Worm (Caenorhabditis elegans) whole organism, L1 larva: Measurements from ENCODE around the gene F18C5.5.

ENCODE experiments used
- C34B4.2 ChIP-seq: sonication (generic microtip); optimal IDR thresholded peaks from 2 replicates; lab custom pipeline; 2017; ENCODE audit warnings: mild to moderate bottlenecking, missing genetic modification characterization, missing compliant biosample characterization
- alr-1 ChIP-seq: fragments of 200-800 bp; sonication (Bioruptor generic); optimal IDR thresholded peaks from 2 replicates; lab custom pipeline; 2018; ENCODE audit warnings: borderline replicate concordance, mild to moderate bottlenecking, missing genetic modification characterization, missing compliant biosample characterization
- aly-2 ChIP-seq: fragments of 150-350 bp; optimal IDR thresholded peaks from 2 replicates; lab custom pipeline; 2014; ENCODE audit warnings: missing biosample characterization, missing genetic modification characterization
- ama-1 ChIP-seq: fragments of 150-350 bp; optimal IDR thresholded peaks from 2 replicates; lab custom pipeline; 2014
- blmp-1 ChIP-seq: fragments of 150-350 bp; optimal IDR thresholded peaks from 2 replicates; lab custom pipeline; 2014; ENCODE audit warnings: missing biosample characterization, missing genetic modification characterization
- ceh-82 ChIP-seq, 3 experiments: fragments of 150-350 bp in 1 of 3; sonication (generic microtip) in 2 of 3; optimal IDR thresholded peaks; 2 replicates each; lab custom pipeline; 2014 to 2017; ENCODE audit warnings: missing biosample characterization in 3 of 3, missing genetic modification characterization in 3 of 3
- ceh-90 ChIP-seq: sonication (generic microtip); optimal IDR thresholded peaks from 2 replicates; lab custom pipeline; 2016; ENCODE audit warnings: missing genetic modification characterization, missing compliant biosample characterization
- dpl-1 ChIP-seq, 3 experiments: fragments of 150-350 bp in 2 of 3; sonication (generic microtip) in 1 of 3; optimal IDR thresholded peaks; 2 replicates each; lab custom pipeline; 2014 to 2017; ENCODE audit warnings: missing biosample characterization in 3 of 3, missing genetic modification characterization in 3 of 3, missing genetic modification reagents in 3 of 3
- efl-1 ChIP-seq, 4 experiments: fragments of 150-350 bp; optimal IDR thresholded peaks in 3 of 4; peaks in 1 of 4; 1 replicate in 1 of 4; 2 replicates in 3 of 4; lab custom pipeline; 2014; ENCODE audit warnings: missing biosample characterization in 2 of 4, missing genetic modification characterization in 2 of 4, missing genetic modification reagents in 2 of 4
- efl-3 ChIP-seq: fragments of 200-800 bp; sonication (Bioruptor generic); optimal IDR thresholded peaks from 2 replicates; lab custom pipeline; 2018; ENCODE audit warnings: mild to moderate bottlenecking, missing genetic modification characterization, missing compliant biosample characterization
- egl-13 ChIP-seq: sonication (generic microtip); optimal IDR thresholded peaks from 2 replicates; lab custom pipeline; 2016; ENCODE audit warnings: missing genotype, missing genetic modification reagents, missing genetic modification characterization, missing compliant biosample characterization
- egl-27 ChIP-seq, 2 experiments: fragments of 150-350 bp in 1 of 2; sonication (generic microtip); optimal IDR thresholded peaks; 3 replicates each; lab custom pipeline; 2017 to 2018; ENCODE audit warnings: missing biosample characterization in 2 of 2, missing genetic modification characterization in 2 of 2, missing genetic modification reagents in 2 of 2
- elt-2 ChIP-seq: sonication (generic microtip); optimal IDR thresholded peaks from 2 replicates; lab custom pipeline; 2016; ENCODE audit warnings: missing genetic modification characterization, mild to moderate bottlenecking, inconsistent platforms, missing compliant biosample characterization, missing genetic modification reagents
- elt-3 ChIP-seq, 6 experiments: fragments of 150-350 bp in 1 of 6; sonication (generic microtip); optimal IDR thresholded peaks; 2 replicates each; lab custom pipeline; 2017 to 2018; ENCODE audit warnings: missing biosample characterization in 6 of 6, missing genetic modification characterization in 6 of 6, inconsistent platforms in 1 of 6
- fkh-10 ChIP-seq: sonication (generic microtip); optimal IDR thresholded peaks from 2 replicates; lab custom pipeline; 2017; ENCODE audit warnings: missing biosample characterization, missing genetic modification reagents, missing genetic modification characterization
- fkh-4 ChIP-seq: sonication (generic microtip); optimal IDR thresholded peaks from 2 replicates; lab custom pipeline; 2016; ENCODE audit warnings: missing compliant biosample characterization, missing genetic modification characterization, borderline replicate concordance
- fos-1 ChIP-seq: fragments of 150-350 bp; optimal IDR thresholded peaks from 2 replicates; lab custom pipeline; 2014; ENCODE audit warnings: missing biosample characterization, missing genetic modification characterization
- grh-1 ChIP-seq: fragments of 200-800 bp; sonication (Bioruptor generic); IDR thresholded peaks from 2 replicates; pipeline ENCODE4 v1.3.6; 2022; ENCODE audit warnings: missing genetic modification reagents, missing genetic modification characterization, missing compliant biosample characterization
- hlh-17 ChIP-seq: fragments of 200-800 bp; sonication (Bioruptor generic); optimal IDR thresholded peaks from 2 replicates; lab custom pipeline; 2018; ENCODE audit warnings: missing genetic modification characterization, mild to moderate bottlenecking, missing compliant biosample characterization, moderate library complexity, borderline replicate concordance
- hlh-4 ChIP-seq: sonication (generic microtip); optimal IDR thresholded peaks from 2 replicates; lab custom pipeline; 2016; ENCODE audit warnings: mild to moderate bottlenecking, missing genetic modification characterization, missing compliant biosample characterization
- hpl-2 ChIP-seq: fragments of 150-350 bp; optimal IDR thresholded peaks from 2 replicates; lab custom pipeline; 2014; ENCODE audit warnings: missing biosample characterization, missing genetic modification reagents, missing genetic modification characterization
- irx-1 ChIP-seq: sonication (generic microtip); optimal IDR thresholded peaks from 2 replicates; lab custom pipeline; 2016; ENCODE audit warnings: missing genetic modification characterization, missing compliant biosample characterization
- isw-1 ChIP-seq: fragments of 200-800 bp; sonication (Bioruptor generic); IDR thresholded peaks from 2 replicates; pipeline ENCODE4 v1.3.6; 2022; ENCODE audit warnings: missing genetic modification characterization, missing compliant biosample characterization
- jun-1 ChIP-seq: fragments of 150-350 bp; optimal IDR thresholded peaks from 2 replicates; lab custom pipeline; 2014; ENCODE audit warnings: missing biosample characterization, missing genetic modification reagents, missing genetic modification characterization
- lin-13 ChIP-seq: fragments of 150-350 bp; optimal IDR thresholded peaks from 2 replicates; lab custom pipeline; 2014; ENCODE audit warnings: missing biosample characterization, missing genetic modification reagents, missing genetic modification characterization
- mab-9 ChIP-seq: fragments of 200-800 bp; sonication (Bioruptor generic); IDR thresholded peaks from 2 replicates; pipeline ENCODE4 v1.3.6; 2022; ENCODE audit warnings: missing genetic modification reagents, missing genetic modification characterization, missing compliant biosample characterization
- mdl-1 ChIP-seq, 2 experiments: fragments of 150-350 bp; optimal IDR thresholded peaks; 2 replicates each; lab custom pipeline; 2014 to 2017; ENCODE audit warnings: missing biosample characterization in 2 of 2, missing genetic modification characterization in 2 of 2, inconsistent platforms in 1 of 2
- mef-2 ChIP-seq: fragments of 150-350 bp; optimal IDR thresholded peaks from 2 replicates; lab custom pipeline; 2014; ENCODE audit warnings: missing biosample characterization, missing genetic modification characterization
- nhr-12 ChIP-seq: sonication (generic microtip); optimal IDR thresholded peaks from 2 replicates; lab custom pipeline; 2017; ENCODE audit warnings: missing biosample characterization, missing genetic modification characterization
- nhr-19 ChIP-seq: fragments of 200-800 bp; sonication (Bioruptor generic); conservative IDR thresholded peaks from 2 replicates; pipeline ENCODE4 v1.3.6; 2022; ENCODE audit warnings: missing genetic modification characterization, missing compliant biosample characterization
- nhr-20 ChIP-seq: sonication (generic microtip); optimal IDR thresholded peaks from 2 replicates; lab custom pipeline; 2016; ENCODE audit warnings: mild to moderate bottlenecking, missing genetic modification characterization, missing compliant biosample characterization
- nhr-47 ChIP-seq: sonication (generic microtip); optimal IDR thresholded peaks from 2 replicates; lab custom pipeline; 2016; ENCODE audit warnings: mild to moderate bottlenecking, missing genetic modification characterization, moderate library complexity, missing compliant biosample characterization
- nhr-71 ChIP-seq: sonication (generic microtip); optimal IDR thresholded peaks from 2 replicates; lab custom pipeline; 2016; ENCODE audit warnings: mild to moderate bottlenecking, missing genetic modification characterization, moderate library complexity, missing compliant biosample characterization
- nhr-76 ChIP-seq: sonication (generic microtip); optimal IDR thresholded peaks from 2 replicates; lab custom pipeline; 2017; ENCODE audit warnings: missing biosample characterization, missing genetic modification characterization
- nhr-85 ChIP-seq: sonication (generic microtip); peaks from one replicate; lab custom pipeline; 2016; ENCODE audit warnings: missing genetic modification characterization, inconsistent platforms, missing compliant biosample characterization
- nhr-90 ChIP-seq: sonication (generic microtip); optimal IDR thresholded peaks from 2 replicates; lab custom pipeline; 2016; ENCODE audit warnings: mild to moderate bottlenecking, missing genetic modification characterization, missing compliant biosample characterization; ENCODE audit not compliant: poor library complexity
- pag-3 ChIP-seq: sonication (generic microtip); optimal IDR thresholded peaks from 2 replicates; lab custom pipeline; 2017; ENCODE audit warnings: missing genetic modification characterization, mild to moderate bottlenecking, missing compliant biosample characterization, antibody characterized with exemption, borderline replicate concordance; ENCODE audit not compliant: insufficient read depth
- rnt-1 ChIP-seq: sonication (generic microtip); optimal IDR thresholded peaks from 2 replicates; lab custom pipeline; 2016; ENCODE audit warnings: mild to moderate bottlenecking, missing genetic modification characterization, moderate library complexity, missing compliant biosample characterization
- skn-1 ChIP-seq: fragments of 150-350 bp; optimal IDR thresholded peaks from 2 replicates; lab custom pipeline; 2014; ENCODE audit warnings: missing biosample characterization, missing genetic modification characterization
- sox-4 ChIP-seq: sonication (generic microtip); optimal IDR thresholded peaks from 2 replicates; lab custom pipeline; 2016; ENCODE audit warnings: missing genetic modification characterization, missing compliant biosample characterization
- sptf-1 ChIP-seq: fragments of 150-350 bp; optimal IDR thresholded peaks from 2 replicates; lab custom pipeline; 2014; ENCODE audit warnings: missing biosample characterization, missing genetic modification characterization
- sup-37 ChIP-seq: fragments of 200-800 bp; sonication (Bioruptor generic); optimal IDR thresholded peaks from 2 replicates; lab custom pipeline; 2018; ENCODE audit warnings: mild to moderate bottlenecking, missing genetic modification characterization, missing compliant biosample characterization
- swsn-7 ChIP-seq: sonication (generic microtip); optimal IDR thresholded peaks from 2 replicates; lab custom pipeline; 2016; ENCODE audit warnings: missing genetic modification characterization, missing compliant biosample characterization
- tlp-1 ChIP-seq: fragments of 150-350 bp; optimal IDR thresholded peaks from 2 replicates; lab custom pipeline; 2014; ENCODE audit warnings: missing biosample characterization, missing genetic modification characterization
- unc-130 ChIP-seq: fragments of 150-350 bp; optimal IDR thresholded peaks from 2 replicates; lab custom pipeline; 2017; ENCODE audit warnings: missing biosample characterization, missing genetic modification characterization, inconsistent platforms
- unc-98 ChIP-seq: fragments of 200-800 bp; sonication (Bioruptor generic); IDR thresholded peaks from 2 replicates; pipeline ENCODE4 v1.3.6; 2022; ENCODE audit warnings: missing genetic modification characterization, missing compliant biosample characterization
- vab-15 ChIP-seq: sonication (generic microtip); optimal IDR thresholded peaks from 2 replicates; lab custom pipeline; 2017; ENCODE audit warnings: missing genotype, mild to moderate bottlenecking, missing genetic modification characterization, missing compliant biosample characterization
- xbp-1 ChIP-seq: sonication (generic microtip); optimal IDR thresholded peaks from 2 replicates; lab custom pipeline; 2016; ENCODE audit warnings: missing genetic modification characterization, missing compliant biosample characterization
- zag-1 ChIP-seq: fragments of 150-350 bp; optimal IDR thresholded peaks from 2 replicates; lab custom pipeline; 2014; ENCODE audit warnings: missing biosample characterization, missing genetic modification characterization
- ztf-4 ChIP-seq: fragments of 150-350 bp; optimal IDR thresholded peaks from 2 replicates; lab custom pipeline; 2014; ENCODE audit warnings: missing biosample characterization, missing genetic modification characterization

The F18C5.5 gene

DNA sequence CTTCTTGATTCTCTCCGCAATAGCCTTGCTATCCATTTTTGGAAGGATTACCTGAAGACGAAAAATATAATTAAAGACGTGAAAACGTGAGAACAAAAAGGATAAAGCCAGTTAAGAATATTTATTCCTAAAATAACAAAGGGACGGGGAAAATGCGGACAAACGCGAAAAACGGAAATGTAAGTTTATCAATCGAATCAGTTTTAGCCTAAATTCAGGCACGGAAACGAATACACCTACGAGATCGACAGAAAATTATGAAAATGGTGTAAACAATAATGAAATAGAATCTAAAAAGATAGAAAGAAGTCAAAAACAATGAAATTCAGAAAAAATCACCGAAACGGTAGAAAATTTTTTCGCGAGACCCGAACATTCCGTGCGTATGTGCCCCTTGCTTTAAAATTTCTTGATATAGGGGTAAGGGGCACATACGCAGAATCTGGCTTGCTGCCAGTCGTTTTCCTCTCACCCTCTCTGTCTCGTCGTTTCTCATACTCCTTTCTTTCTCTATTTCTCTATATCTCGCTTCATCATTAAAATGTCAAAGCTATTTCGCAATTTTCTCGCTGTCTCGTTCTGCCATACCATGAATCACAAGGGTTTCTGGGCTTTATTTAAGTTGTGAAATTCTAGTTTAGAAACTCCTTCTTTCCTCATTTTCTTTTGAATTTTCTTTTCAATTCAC, 22.2 kb upstream of the F18C5.5 start, which contains the start of gene icd-1:
Gene icd-1, minus strand, starts transcription at position 51 of the 688 bp plus-strand sequence.
- TF ChIP-seq aly-2 (tag; lab: Kevin White, UChicago) = peak; percentile 91
- TF ChIP-seq fos-1 (tag; lab: Kevin White, UChicago) = peak; percentile 95
- TF ChIP-seq mab-9 (GFP tag; lab: Robert Waterston, UW) = peak; percentile 65
- TF ChIP-seq nhr-76 (tag; lab: Kevin White, UChicago) = no peak
- peak; percentile 86 for TF ChIP-seq fkh-10 (GFP tag; lab: Kevin White, UChicago)
- TF ChIP-seq ztf-4 = peak; percentile 97
- no peak for TF ChIP-seq tlp-1
- TF ChIP-seq pag-3 (tag; lab: Kevin White, UChicago) = no peak
- TF ChIP-seq elt-3 (tag; optimal IDR thresholded peaks at IDR 0.05; lab: Kevin White, UChicago) = peak in 5 of 6 experiments; percentile 50 to 93 (median 68)
- peak; percentile 28 for TF ChIP-seq ceh-90 (tag; lab: Kevin White, UChicago)
- peak; percentile 99 for TF ChIP-seq nhr-71 (tag; lab: Kevin White, UChicago)
- no peak for TF ChIP-seq alr-1 (tag; lab: Kevin White, UChicago)
- TF ChIP-seq lin-13 (GFP tag; lab: Kevin White, UChicago) = peak; percentile 84
- TF ChIP-seq zag-1 (tag; lab: Kevin White, UChicago) = peak; percentile 73
- peak; percentile 74 for TF ChIP-seq unc-130 (tag; lab: Kevin White, UChicago)
- TF ChIP-seq nhr-47 = peak; percentile 97
- TF ChIP-seq C34B4.2 = no peak
- peak; percentile 95 for TF ChIP-seq grh-1 (GFP tag; lab: Robert Waterston, UW)
- peak; percentile 91 to 95 (median 93) for TF ChIP-seq ceh-82 (tag; optimal IDR thresholded peaks at IDR 0.05; lab: Kevin White, UChicago)
- no peak for TF ChIP-seq hlh-17
- TF ChIP-seq efl-3 (GFP tag; lab: Kevin White, UChicago) = no peak
- peak; percentile 94 for TF ChIP-seq xbp-1 (tag; lab: Kevin White, UChicago)
- TF ChIP-seq unc-98 (GFP tag; lab: Robert Waterston, UW) = peak; percentile 82
- peak; percentile 86 for TF ChIP-seq egl-13 (tag; lab: Kevin White, UChicago)
- peak; percentile 84 for TF ChIP-seq elt-2 (tag; lab: Kevin White, UChicago)
- peak; percentile 66 for TF ChIP-seq fkh-4
- peak; percentile 92 for TF ChIP-seq rnt-1 (tag; lab: Kevin White, UChicago)
- TF ChIP-seq isw-1 (GFP tag; lab: Robert Waterston, UW) = peak; percentile 96
- TF ChIP-seq sup-37 (GFP tag; lab: Kevin White, UChicago) = peak; percentile 75
- peak in 1 of 2 experiments; percentile 82 for TF ChIP-seq egl-27 (tag; optimal IDR thresholded peaks at IDR 0.05; lab: Kevin White, UChicago)
- TF ChIP-seq irx-1 (tag; lab: Kevin White, UChicago) = peak; percentile 88
- peak; percentile 67 for TF ChIP-seq mef-2 (tag; lab: Kevin White, UChicago)
- no peak for TF ChIP-seq nhr-12 (tag; lab: Kevin White, UChicago)
- TF ChIP-seq skn-1 (tag; lab: Kevin White, UChicago) = peak; percentile 80
- peak; percentile 91 for TF ChIP-seq hpl-2
- TF ChIP-seq ama-1 (lab: Kevin White, UChicago) = peak; percentile 43
- TF ChIP-seq vab-15 (tag; lab: Kevin White, UChicago) = no peak
- TF ChIP-seq efl-1 (optimal IDR thresholded peaks at IDR 0.05; lab: Kevin White, UChicago) = peak; percentile 93 to 96
- TF ChIP-seq efl-1 (GFP tag; optimal IDR thresholded peaks at IDR 0.05 in 1 of 2; lab: Kevin White, UChicago) = peak; percentile 73 to 98
- peak; percentile 94 for TF ChIP-seq nhr-90 (tag; lab: Kevin White, UChicago)
- peak; percentile 96 for TF ChIP-seq nhr-19 (GFP tag; lab: Robert Waterston, UW)
- TF ChIP-seq nhr-20 = peak; percentile 98
- peak; percentile 44 for TF ChIP-seq sox-4 (tag; lab: Kevin White, UChicago)
- peak; percentile 45 to 89 for TF ChIP-seq mdl-1 (tag; optimal IDR thresholded peaks at IDR 0.05; lab: Kevin White, UChicago)
- peak; percentile 98 for TF ChIP-seq swsn-7 (tag; lab: Kevin White, UChicago)
- TF ChIP-seq nhr-85 (tag; lab: Kevin White, UChicago) = peak; percentile 99
- peak; percentile 79 for TF ChIP-seq blmp-1 (tag; lab: Kevin White, UChicago)
- TF ChIP-seq sptf-1 (tag; lab: Kevin White, UChicago) = no peak
- TF ChIP-seq hlh-4 = no peak
- TF ChIP-seq jun-1 (tag; lab: Kevin White, UChicago) = peak; percentile 94
- TF ChIP-seq dpl-1 (GFP tag; optimal IDR thresholded peaks at IDR 0.05; lab: Kevin White, UChicago) = peak; percentile 76 to 81 (median 76)
